Worm (Caenorhabditis elegans) whole organism, mixed stage, embryonic: ENCODE data around the gene pyk-2.

Source experiments
- M03D4.4 ChIP-seq: sonication (generic microtip); optimal IDR thresholded peaks from 2 replicates; lab custom pipeline; 2017; ENCODE audit warnings: mild to moderate bottlenecking, missing genetic modification characterization, missing compliant biosample characterization
- bed-3 ChIP-seq: fragments of 200-800 bp; sonication (Bioruptor generic); optimal IDR thresholded peaks from 3 replicates; lab custom pipeline; 2018; ENCODE audit warnings: mild to moderate bottlenecking, missing genetic modification characterization, moderate library complexity, missing compliant biosample characterization
- blmp-1 ChIP-seq: fragments of 150-350 bp; optimal IDR thresholded peaks from 2 replicates; lab custom pipeline; 2014; ENCODE audit warnings: missing biosample characterization, missing genetic modification characterization
- ceh-39 ChIP-seq: fragments of 150-350 bp; optimal IDR thresholded peaks from 2 replicates; lab custom pipeline; 2014; ENCODE audit warnings: missing biosample characterization, missing genetic modification characterization
- ceh-43 ChIP-seq: fragments of 200-800 bp; sonication (Bioruptor generic); optimal IDR thresholded peaks from 2 replicates; lab custom pipeline; 2018; ENCODE audit warnings: mild to moderate bottlenecking, missing genetic modification characterization, moderate library complexity, missing compliant biosample characterization
- ceh-83 ChIP-seq: fragments of 200-800 bp; sonication (Bioruptor generic); optimal IDR thresholded peaks from 2 replicates; lab custom pipeline; 2018; ENCODE audit warnings: mild to moderate bottlenecking, missing genetic modification characterization, missing compliant biosample characterization
- ces-1 ChIP-seq: fragments of 150-350 bp; optimal IDR thresholded peaks from 2 replicates; lab custom pipeline; 2014; ENCODE audit warnings: missing biosample characterization, missing genetic modification reagents, missing genetic modification characterization
- cnd-1 ChIP-seq: fragments of 200-800 bp; sonication (Bioruptor generic); optimal IDR thresholded peaks from 2 replicates; lab custom pipeline; 2018; ENCODE audit warnings: mild to moderate bottlenecking, missing genetic modification characterization, missing compliant biosample characterization
- drap-1 ChIP-seq: fragments of 200-800 bp; sonication (Bioruptor generic); optimal IDR thresholded peaks from 3 replicates; lab custom pipeline; 2018; ENCODE audit warnings: mild to moderate bottlenecking, missing genetic modification characterization, missing compliant biosample characterization
- elt-1 ChIP-seq: sonication (generic microtip); optimal IDR thresholded peaks from 2 replicates; lab custom pipeline; 2017; ENCODE audit warnings: missing genetic modification characterization, mild to moderate bottlenecking, missing compliant biosample characterization, antibody characterized with exemption, moderate library complexity, borderline replicate concordance; ENCODE audit not compliant: insufficient read depth
- elt-3 ChIP-seq: fragments of 150-350 bp; optimal IDR thresholded peaks from 2 replicates; lab custom pipeline; 2014; ENCODE audit warnings: missing biosample characterization, missing genetic modification characterization
- flh-1 ChIP-seq: fragments of 200-800 bp; sonication (Bioruptor generic); optimal IDR thresholded peaks from 2 replicates; lab custom pipeline; 2018; ENCODE audit warnings: mild to moderate bottlenecking, missing genetic modification characterization, moderate library complexity, missing compliant biosample characterization
- ham-2 ChIP-seq: fragments of 200-800 bp; sonication (Bioruptor generic); optimal IDR thresholded peaks from 2 replicates; lab custom pipeline; 2018; ENCODE audit warnings: mild to moderate bottlenecking, missing genetic modification characterization, missing compliant biosample characterization
- hlh-1 ChIP-seq: fragments of 150-350 bp; optimal IDR thresholded peaks from 2 replicates; lab custom pipeline; 2014; ENCODE audit warnings: missing biosample characterization, missing genetic modification reagents, missing genetic modification characterization
- lin-13 ChIP-seq: fragments of 150-350 bp; optimal IDR thresholded peaks from 2 replicates; lab custom pipeline; 2014; ENCODE audit warnings: missing biosample characterization, missing genetic modification characterization
- lin-32 ChIP-seq: fragments of 200-800 bp; sonication (Bioruptor generic); optimal IDR thresholded peaks from 2 replicates; lab custom pipeline; 2018; ENCODE audit warnings: mild to moderate bottlenecking, missing genetic modification characterization, missing compliant biosample characterization
- lsy-2 ChIP-seq: fragments of 150-350 bp; optimal IDR thresholded peaks from 2 replicates; lab custom pipeline; 2014; ENCODE audit warnings: missing biosample characterization, missing genetic modification characterization
- mab-5 ChIP-seq: fragments of 150-350 bp; optimal IDR thresholded peaks from 2 replicates; lab custom pipeline; 2014; ENCODE audit warnings: missing biosample characterization, missing genetic modification characterization
- mep-1 ChIP-seq: fragments of 150-350 bp; optimal IDR thresholded peaks from 2 replicates; lab custom pipeline; 2017; ENCODE audit warnings: missing biosample characterization, missing genetic modification reagents, missing genetic modification characterization, inconsistent platforms
- mls-2 ChIP-seq: sonication (generic microtip); optimal IDR thresholded peaks from 2 replicates; lab custom pipeline; 2016; ENCODE audit warnings: mild to moderate bottlenecking, missing genetic modification characterization, moderate library complexity, missing compliant biosample characterization
- nhr-12 ChIP-seq: fragments of 150-350 bp; optimal IDR thresholded peaks from 2 replicates; lab custom pipeline; 2014; ENCODE audit warnings: missing biosample characterization, missing genetic modification characterization
- nhr-2 ChIP-seq: fragments of 150-350 bp; optimal IDR thresholded peaks from 2 replicates; lab custom pipeline; 2014; ENCODE audit warnings: missing biosample characterization, missing genetic modification characterization
- nhr-237 ChIP-seq: fragments of 150-350 bp; optimal IDR thresholded peaks from 2 replicates; lab custom pipeline; 2014; ENCODE audit warnings: missing biosample characterization, missing genetic modification characterization
- nhr-28 ChIP-seq: fragments of 150-350 bp; optimal IDR thresholded peaks from 2 replicates; lab custom pipeline; 2014; ENCODE audit warnings: missing biosample characterization, missing genetic modification characterization
- nhr-76 ChIP-seq: sonication (generic microtip); optimal IDR thresholded peaks from 2 replicates; lab custom pipeline; 2017; ENCODE audit warnings: missing biosample characterization, missing genetic modification characterization
- pha-4 ChIP-seq: fragments of 150-350 bp; optimal IDR thresholded peaks from 2 replicates; lab custom pipeline; 2018; ENCODE audit warnings: missing biosample characterization, missing genetic modification reagents, missing genetic modification characterization
- sem-2 ChIP-seq: fragments of 200-800 bp; sonication (Bioruptor generic); optimal IDR thresholded peaks from 2 replicates; lab custom pipeline; 2018; ENCODE audit warnings: mild to moderate bottlenecking, missing genetic modification characterization, missing compliant biosample characterization
- snpc-4 ChIP-seq: fragments of 150-350 bp; optimal IDR thresholded peaks from 2 replicates; lab custom pipeline; 2014; ENCODE audit warnings: missing biosample characterization, missing genetic modification characterization
- sptf-1 ChIP-seq: sonication (generic microtip); optimal IDR thresholded peaks from 2 replicates; lab custom pipeline; 2017; ENCODE audit warnings: mild to moderate bottlenecking, missing genetic modification characterization, moderate library complexity, missing compliant biosample characterization
- tbx-8 ChIP-seq: fragments of 200-800 bp; sonication (Bioruptor generic); optimal IDR thresholded peaks from 2 replicates; lab custom pipeline; 2018; ENCODE audit warnings: mild to moderate bottlenecking, missing genetic modification characterization, moderate library complexity, missing compliant biosample characterization
- unc-120 ChIP-seq: sonication (generic microtip); optimal IDR thresholded peaks from 2 replicates; lab custom pipeline; 2017; ENCODE audit warnings: missing genetic modification characterization, missing compliant biosample characterization; ENCODE audit not compliant: poor library complexity, severe bottlenecking
- unc-39 ChIP-seq: fragments of 150-350 bp; optimal IDR thresholded peaks from 2 replicates; lab custom pipeline; 2014; ENCODE audit warnings: missing biosample characterization, missing genetic modification characterization
- unc-62 ChIP-seq: fragments of 150-350 bp; optimal IDR thresholded peaks from 2 replicates; lab custom pipeline; 2014; ENCODE audit warnings: missing biosample characterization, missing genetic modification reagents, missing genetic modification characterization
- zip-8 ChIP-seq: fragments of 150-350 bp; optimal IDR thresholded peaks from 2 replicates; lab custom pipeline; 2014; ENCODE audit warnings: missing biosample characterization, missing genetic modification characterization
- ztf-11 ChIP-seq: fragments of 150-350 bp; optimal IDR thresholded peaks from 2 replicates; lab custom pipeline; 2014; ENCODE audit warnings: missing biosample characterization, missing genetic modification characterization

The pyk-2 gene

DNA sequence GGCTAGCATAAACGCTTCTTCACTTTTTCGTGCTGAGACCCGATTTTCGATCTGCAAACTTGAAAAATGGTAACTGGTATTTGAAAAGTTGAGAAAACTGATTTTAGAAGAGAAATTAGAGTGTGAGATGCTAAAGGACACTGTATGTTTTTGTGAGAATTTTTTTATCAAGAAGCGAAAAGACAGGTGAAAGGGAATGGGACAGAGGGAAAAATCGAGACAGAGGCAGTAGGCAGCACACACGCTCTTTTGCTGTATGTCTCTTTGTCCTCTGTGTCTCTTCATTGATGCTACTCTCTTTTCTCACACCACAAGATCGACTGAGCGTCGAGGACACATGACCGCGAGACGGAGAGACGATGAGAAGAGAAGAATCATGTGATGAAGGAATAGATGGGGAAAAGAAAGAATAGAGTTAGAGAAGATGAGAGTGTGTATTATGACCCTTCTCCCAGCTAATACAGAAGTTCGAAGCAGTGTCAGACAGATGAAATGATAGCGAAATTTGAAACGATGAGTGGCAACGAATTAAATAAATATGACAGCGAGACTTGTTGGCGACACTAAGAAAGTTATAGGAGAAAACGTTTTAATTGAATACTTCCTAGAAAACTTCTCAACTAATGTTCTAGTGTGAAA lies 26.3 kb downstream of the pyk-2 start, which contains the start of gene lgg-2:
Gene lgg-2 (minus strand): TSS at position 51 of the 639 bp plus-strand sequence.
- TF ChIP-seq sem-2, result no peak
- TF ChIP-seq mep-1, result peak; percentile 68
- no peak for TF ChIP-seq lin-13
- TF ChIP-seq elt-3 (tag; lab: Kevin White, UChicago), result no peak
- TF ChIP-seq ceh-43, result no peak
- TF ChIP-seq unc-62 (GFP tag; lab: Kevin White, UChicago), result peak; percentile 86
- TF ChIP-seq sptf-1 (tag; lab: Kevin White, UChicago), result no peak
- peak; percentile 50 for TF ChIP-seq cnd-1 (tag; lab: Kevin White, UChicago)
- peak; percentile 85 for TF ChIP-seq hlh-1 (tag; lab: Kevin White, UChicago)
- no peak for TF ChIP-seq nhr-2 (tag; lab: Kevin White, UChicago)
- peak; percentile 74 for TF ChIP-seq unc-120 (tag; lab: Kevin White, UChicago)
- peak; percentile 45 for TF ChIP-seq pha-4 (tag; lab: Kevin White, UChicago)
- TF ChIP-seq tbx-8 (GFP tag; lab: Kevin White, UChicago), result no peak
- TF ChIP-seq ham-2 (GFP tag; lab: Kevin White, UChicago), result peak; percentile 76
- TF ChIP-seq ztf-11 (tag; lab: Kevin White, UChicago), result peak; percentile 49
- peak; percentile 27 for TF ChIP-seq lin-32 (GFP tag; lab: Kevin White, UChicago)
- peak; percentile 55 for TF ChIP-seq nhr-237 (tag; lab: Kevin White, UChicago)
- peak; percentile 46 for TF ChIP-seq lsy-2 (tag; lab: Kevin White, UChicago)
- TF ChIP-seq ceh-83 (GFP tag; lab: Kevin White, UChicago), result no peak
- peak; percentile 45 for TF ChIP-seq blmp-1
- peak; percentile 82 for TF ChIP-seq ceh-39 (tag; lab: Kevin White, UChicago)
- no peak for TF ChIP-seq nhr-76
- TF ChIP-seq ces-1, result peak; percentile 70
- peak; percentile 35 for TF ChIP-seq mls-2 (tag; lab: Kevin White, UChicago)
- no peak for TF ChIP-seq zip-8 (tag; lab: Kevin White, UChicago)
- no peak for TF ChIP-seq M03D4.4 (tag; lab: Kevin White, UChicago)
- no peak for TF ChIP-seq unc-39 (tag; lab: Kevin White, UChicago)
- peak; percentile 21 for TF ChIP-seq elt-1
- TF ChIP-seq mab-5 (tag; lab: Kevin White, UChicago), result no peak
- peak; percentile 53 for TF ChIP-seq nhr-12 (tag; lab: Kevin White, UChicago)
- TF ChIP-seq snpc-4 (tag; lab: Kevin White, UChicago), result no peak
- no peak for TF ChIP-seq nhr-28
- no peak for TF ChIP-seq bed-3 (GFP tag; lab: Kevin White, UChicago)
- TF ChIP-seq drap-1 (GFP tag; lab: Kevin White, UChicago), result peak; percentile 20
- TF ChIP-seq flh-1 (GFP tag; lab: Kevin White, UChicago), result no peak

DNA sequence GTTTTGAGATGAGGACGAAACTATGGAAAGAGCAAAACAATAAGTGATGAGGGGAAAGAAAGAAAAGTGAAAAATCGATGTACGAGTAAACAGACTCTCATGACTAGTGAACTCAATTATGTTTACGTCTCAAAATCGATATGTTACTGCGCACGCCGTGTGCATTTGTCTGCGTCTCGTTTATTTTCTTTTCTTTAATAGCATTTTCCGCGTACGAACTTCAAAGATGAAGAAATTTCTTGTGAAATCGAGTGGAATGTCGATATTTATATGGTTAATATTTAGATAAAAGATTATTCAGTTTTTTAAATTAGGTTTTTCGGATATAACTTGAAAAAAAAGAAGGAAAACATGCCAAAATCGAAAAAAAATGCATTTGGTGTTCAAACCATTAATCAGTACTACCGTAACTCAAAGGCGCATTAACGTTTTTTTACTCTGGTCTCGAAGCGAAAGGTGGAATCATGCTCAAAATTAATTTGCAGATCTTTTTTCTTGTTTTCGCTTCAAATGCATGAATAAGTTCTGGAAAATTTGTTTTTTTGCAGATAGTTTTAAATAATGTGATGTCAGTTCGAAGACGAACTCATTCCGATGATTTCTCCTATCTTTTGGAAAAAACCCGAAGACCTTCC lies 27.3 kb downstream of the pyk-2 start, which contains the start of gene fic-1:
Gene fic-1 (plus strand): TSS at position 549 of the 635 bp plus-strand sequence.
- TF ChIP-seq ceh-39 (tag; lab: Kevin White, UChicago) (peak; percentile 5), mep-1 (peak; percentile 54), unc-62 (GFP tag; lab: Kevin White, UChicago) (no peak), nhr-237 (tag; lab: Kevin White, UChicago) (peak; percentile 56), cnd-1 (tag; lab: Kevin White, UChicago) (no peak), lsy-2 (tag; lab: Kevin White, UChicago) (peak; percentile 0), lin-13 (no peak), sem-2 (no peak), mab-5 (tag; lab: Kevin White, UChicago) (no peak), tbx-8 (GFP tag; lab: Kevin White, UChicago) (no peak), M03D4.4 (tag; lab: Kevin White, UChicago) (no peak), nhr-2 (tag; lab: Kevin White, UChicago) (no peak), snpc-4 (tag; lab: Kevin White, UChicago) (no peak), mls-2 (tag; lab: Kevin White, UChicago) (no peak), elt-1 (no peak), ceh-83 (GFP tag; lab: Kevin White, UChicago) (no peak), sptf-1 (tag; lab: Kevin White, UChicago) (no peak), blmp-1 (no peak), ces-1 (peak; percentile 100), drap-1 (GFP tag; lab: Kevin White, UChicago) (no peak), bed-3 (GFP tag; lab: Kevin White, UChicago) (no peak), lin-32 (GFP tag; lab: Kevin White, UChicago) (no peak), hlh-1 (tag; lab: Kevin White, UChicago) (no peak), zip-8 (tag; lab: Kevin White, UChicago) (no peak)
- TF ChIP-seq, all 35 proteins: peak for 5
